Fruit fly (Drosophila melanogaster) whole organism, wandering third instar larva: ENCODE results near the gene lsn.
A peak's percentile ranks its signal among the peaks of the same experiment; 100 is the strongest.

Experiments
- Abd-B ChIP-seq: fragments of >200 bp; optimal IDR thresholded peaks from 2 replicates; lab custom pipeline; 2017; ENCODE audit warnings: missing biosample characterization, missing genetic modification characterization
- CG32264 ChIP-seq: fragments of 200-800 bp; sonication (Bioruptor generic); optimal IDR thresholded peaks from 2 replicates; lab custom pipeline; 2016; ENCODE audit warnings: missing biosample characterization, missing genetic modification characterization
- CG9705 ChIP-seq: fragments of 200-800 bp; sonication (Bioruptor generic); optimal IDR thresholded peaks from 2 replicates; lab custom pipeline; 2018; ENCODE audit warnings: missing biosample characterization, mild to moderate bottlenecking, missing genetic modification characterization
- CrebA ChIP-seq: fragments of 200-800 bp; sonication (Bioruptor generic); optimal IDR thresholded peaks from 2 replicates; lab custom pipeline; 2016; ENCODE audit warnings: missing biosample characterization, mild to moderate bottlenecking, missing genetic modification characterization, borderline replicate concordance
- Dfd ChIP-seq: fragments of >200 bp; optimal IDR thresholded peaks from 2 replicates; lab custom pipeline; 2017; ENCODE audit warnings: missing biosample characterization, missing genetic modification characterization
- GATAd ChIP-seq: sonication (Bioruptor generic); optimal IDR thresholded peaks from 2 replicates; lab custom pipeline; 2016; ENCODE audit warnings: missing biosample characterization, missing genetic modification characterization
- HLH106 ChIP-seq: fragments of 200-800 bp; optimal IDR thresholded peaks from 3 replicates; lab custom pipeline; 2019; ENCODE audit warnings: missing biosample characterization, mild to moderate bottlenecking, missing genetic modification characterization, moderate library complexity
- Hnf4 ChIP-seq: fragments of 200-800 bp; sonication (Bioruptor generic); optimal IDR thresholded peaks from 2 replicates; lab custom pipeline; 2016; ENCODE audit warnings: missing biosample characterization, mild to moderate bottlenecking, missing genetic modification characterization
- Hr78 ChIP-seq: fragments of >200 bp; optimal IDR thresholded peaks from 2 replicates; lab custom pipeline; 2017; ENCODE audit warnings: missing biosample characterization, missing genetic modification characterization
- Hr83 ChIP-seq: fragments of 200-300 bp; sonication (Bioruptor generic); optimal IDR thresholded peaks from 2 replicates; lab custom pipeline; 2016; ENCODE audit warnings: missing biosample characterization, mild to moderate bottlenecking, missing genetic modification characterization, moderate library complexity; ENCODE audit not compliant: poor library complexity, severe bottlenecking
- Jra ChIP-seq: sonication (Bioruptor generic); optimal IDR thresholded peaks from 2 replicates; lab custom pipeline; 2016; ENCODE audit warnings: missing biosample characterization, missing genetic modification characterization
- Mio ChIP-seq: sonication (Bioruptor generic); optimal IDR thresholded peaks from 2 replicates; lab custom pipeline; 2016; ENCODE audit warnings: missing biosample characterization, missing genetic modification characterization
- Myc ChIP-seq: fragments of >200 bp; optimal IDR thresholded peaks from 2 replicates; lab custom pipeline; 2017
- N ChIP-seq: fragments of >200 bp; optimal IDR thresholded peaks from 2 replicates; lab custom pipeline; 2018; ENCODE audit warnings: missing biosample characterization, missing external identifiers, missing genetic modification characterization
- OdsH ChIP-seq: fragments of 200-800 bp; sonication (Bioruptor generic); optimal IDR thresholded peaks from 2 replicates; lab custom pipeline; 2016; ENCODE audit warnings: missing biosample characterization, mild to moderate bottlenecking, missing genetic modification characterization
- Rel ChIP-seq, 2 experiments: fragments of 200-800 bp; sonication (Bioruptor generic) in 1 of 2; optimal IDR thresholded peaks; 2 replicates in 1 of 2; 3 replicates in 1 of 2; lab custom pipeline; 2016 to 2019; ENCODE audit warnings: mild to moderate bottlenecking in 2 of 2, missing biosample characterization in 2 of 2, missing genetic modification characterization in 2 of 2, moderate library complexity in 1 of 2
- Vsx2 ChIP-seq: fragments of 200-300, 225-300 bp; sonication (Bioruptor generic); optimal IDR thresholded peaks from 2 replicates; lab custom pipeline; 2018; ENCODE audit warnings: missing biosample characterization, missing genetic modification characterization; ENCODE audit not compliant: partially characterized antibody
- br ChIP-seq: fragments of 200-800 bp; sonication (Bioruptor generic); optimal IDR thresholded peaks from 2 replicates; lab custom pipeline; 2016; ENCODE audit warnings: missing biosample characterization, missing genetic modification characterization
- brk ChIP-seq: fragments of 200-800 bp; sonication (Bioruptor generic); optimal IDR thresholded peaks from 2 replicates; lab custom pipeline; 2016; ENCODE audit warnings: missing biosample characterization, mild to moderate bottlenecking, missing genetic modification characterization
- dl ChIP-seq, 2 experiments: fragments of 175-275, 200-275 bp in 1 of 2; fragments of 200-275 bp in 1 of 2; sonication (Bioruptor generic); optimal IDR thresholded peaks; lab custom pipeline; 2018; ENCODE audit warnings: mild to moderate bottlenecking in 2 of 2, missing biosample characterization in 2 of 2, missing genetic modification characterization in 2 of 2, moderate library complexity in 2 of 2; ENCODE audit not compliant: partially characterized antibody in 2 of 2, insufficient read depth in 1 of 2
- dmrt93B ChIP-seq: fragments of 200-800 bp; sonication (Bioruptor generic); optimal IDR thresholded peaks from 2 replicates; lab custom pipeline; 2018; ENCODE audit warnings: missing biosample characterization, mild to moderate bottlenecking, missing genetic modification characterization
- dsf ChIP-seq: sonication (Bioruptor generic); optimal IDR thresholded peaks from 2 replicates; lab custom pipeline; 2016; ENCODE audit warnings: missing biosample characterization, missing genetic modification characterization, borderline replicate concordance
- ey ChIP-seq: fragments of 200-800 bp; sonication (Bioruptor generic); optimal IDR thresholded peaks from 2 replicates; lab custom pipeline; 2016; ENCODE audit warnings: missing biosample characterization, missing genetic modification characterization
- foxo ChIP-seq, 2 experiments: fragments of 200-800 bp; sonication (Bioruptor generic); optimal IDR thresholded peaks; 2 replicates in 1 of 2; 3 replicates in 1 of 2; lab custom pipeline; 2016 to 2017; ENCODE audit warnings: missing biosample characterization in 2 of 2, missing genetic modification characterization in 2 of 2
- fru ChIP-seq: fragments of 200-800 bp; sonication (Bioruptor generic); optimal IDR thresholded peaks from 3 replicates; lab custom pipeline; 2016; ENCODE audit warnings: missing biosample characterization, mild to moderate bottlenecking, missing genetic modification characterization
- h ChIP-seq: fragments of 200-800 bp; sonication (Bioruptor generic); optimal IDR thresholded peaks from 3 replicates; lab custom pipeline; 2016; ENCODE audit warnings: missing biosample characterization, mild to moderate bottlenecking, missing genetic modification characterization
- jim ChIP-seq: fragments of 175-275, 200-325 bp; sonication (Bioruptor generic); optimal IDR thresholded peaks from 2 replicates; lab custom pipeline; 2016; ENCODE audit warnings: missing biosample characterization, mild to moderate bottlenecking, missing genetic modification characterization
- lola ChIP-seq: fragments of >200 bp; optimal IDR thresholded peaks from 2 replicates; lab custom pipeline; 2017; ENCODE audit warnings: missing biosample characterization, missing genetic modification characterization
- pan ChIP-seq: fragments of >200 bp; optimal IDR thresholded peaks from 2 replicates; lab custom pipeline; 2017
- psq ChIP-seq: fragments of 200-800 bp; sonication (Bioruptor generic); optimal IDR thresholded peaks from 3 replicates; lab custom pipeline; 2017; ENCODE audit warnings: missing biosample characterization, mild to moderate bottlenecking, missing genetic modification characterization, moderate library complexity
- rgr ChIP-seq: fragments of 200-800 bp; sonication (Bioruptor generic); optimal IDR thresholded peaks from 3 replicates; lab custom pipeline; 2016; ENCODE audit warnings: missing biosample characterization, mild to moderate bottlenecking, missing genetic modification characterization
- sage ChIP-seq: fragments of 200-800 bp; sonication (Bioruptor generic); optimal IDR thresholded peaks from 2 replicates; lab custom pipeline; 2016; ENCODE audit warnings: missing biosample characterization, mild to moderate bottlenecking, missing genetic modification characterization
- sv ChIP-seq: fragments of 200-800 bp; sonication (Bioruptor generic); optimal IDR thresholded peaks from 3 replicates; lab custom pipeline; 2016; ENCODE audit warnings: missing biosample characterization, missing genetic modification characterization
- tai ChIP-seq: sonication (Bioruptor generic); optimal IDR thresholded peaks from 2 replicates; lab custom pipeline; 2016; ENCODE audit warnings: missing biosample characterization, missing genetic modification characterization
- usp ChIP-seq: fragments of >200 bp; optimal IDR thresholded peaks from 2 replicates; lab custom pipeline; 2017; ENCODE audit warnings: missing biosample characterization, missing genetic modification characterization
- woc ChIP-seq: sonication (Bioruptor generic); optimal IDR thresholded peaks from 2 replicates; lab custom pipeline; 2016; ENCODE audit warnings: missing biosample characterization, mild to moderate bottlenecking, missing genetic modification characterization

The lsn gene

dm6 chr3R:21836201-21836504 is 28.8 kb upstream of the lsn start (continued):
- TF ChIP-seq sv (GFP tag; lab: Kevin White, UChicago) (no peak), jim (GFP tag; lab: Kevin White, UChicago) (no peak), foxo (GFP tag; optimal IDR thresholded peaks at IDR 0.05; lab: Kevin White, UChicago) (peak in 1 of 2 experiments; percentile 20), sage (GFP tag; lab: Kevin White, UChicago) (no peak), ey (GFP tag; lab: Kevin White, UChicago) (peak; percentile 26), dl (GFP tag; optimal IDR thresholded peaks at IDR 0.05; lab: Kevin White, UChicago; ENCODE audit: insufficient read depth in 1 of 2, partially characterized antibody in 2 of 2) (no peak), rgr (GFP tag; lab: Kevin White, UChicago) (no peak), OdsH (GFP tag; lab: Kevin White, UChicago) (no peak), Abd-B (no peak), Hnf4 (GFP tag; lab: Kevin White, UChicago) (no peak)

dm6 chr3R:21836614-21837013 is 28.4 kb upstream of the lsn start:
- TF ChIP-seq CG32264 (GFP tag; lab: Kevin White, UChicago): no peak
- no peak for TF ChIP-seq Rel (GFP tag; optimal IDR thresholded peaks at IDR 0.05; lab: Kevin White, UChicago)
- TF ChIP-seq Rel (tag; optimal IDR thresholded peaks at IDR 0.05; lab: Kevin White, UChicago): peak; percentile 50
- no peak for TF ChIP-seq GATAd (GFP tag; lab: Kevin White, UChicago)
- no peak for TF ChIP-seq dl (GFP tag; optimal IDR thresholded peaks at IDR 0.05; lab: Kevin White, UChicago; ENCODE audit: insufficient read depth in 1 of 2, partially characterized antibody in 2 of 2)
- no peak for TF ChIP-seq foxo (GFP tag; optimal IDR thresholded peaks at IDR 0.05; lab: Kevin White, UChicago)
- TF ChIP-seq psq (GFP tag; lab: Kevin White, UChicago): no peak
- TF ChIP-seq Hr83 (GFP tag; lab: Kevin White, UChicago): no peak

- TF ChIP-seq Hnf4 (GFP tag; lab: Kevin White, UChicago): no peak
- TF ChIP-seq fru (GFP tag; lab: Kevin White, UChicago): peak; percentile 77
- TF ChIP-seq CG32264 (GFP tag; lab: Kevin White, UChicago): peak; percentile 49
- TF ChIP-seq ey (GFP tag; lab: Kevin White, UChicago): no peak
- peak; percentile 48 for TF ChIP-seq jim (GFP tag; lab: Kevin White, UChicago)
- TF ChIP-seq CrebA (GFP tag; lab: Kevin White, UChicago): no peak
- TF ChIP-seq Mio (GFP tag; lab: Kevin White, UChicago): no peak
- TF ChIP-seq foxo (GFP tag; optimal IDR thresholded peaks at IDR 0.05; lab: Kevin White, UChicago): peak in 1 of 2 experiments; percentile 1
- peak; percentile 20 for TF ChIP-seq woc (GFP tag; lab: Kevin White, UChicago)
- TF ChIP-seq sage (GFP tag; lab: Kevin White, UChicago): peak; percentile 7
- TF ChIP-seq Rel (GFP tag; optimal IDR thresholded peaks at IDR 0.05; lab: Kevin White, UChicago): peak; percentile 12
- TF ChIP-seq Rel (tag; optimal IDR thresholded peaks at IDR 0.05; lab: Kevin White, UChicago): peak; percentile 20
- no peak for TF ChIP-seq Hr78 (GFP tag; lab: Kevin White, UChicago)
- peak; percentile 93 for TF ChIP-seq Dfd (GFP tag; lab: Kevin White, UChicago)
- TF ChIP-seq dmrt93B (GFP tag; lab: Kevin White, UChicago): peak; percentile 31
- peak; percentile 56 for TF ChIP-seq psq (GFP tag; lab: Kevin White, UChicago)
Measured at dm6 chr3R:21837069-21837977, 27.6 kb upstream of the lsn start.

dm6 chr3R:21838505-21838956 is 26.4 kb upstream of the lsn start:
- TF ChIP-seq sage (GFP tag; lab: Kevin White, UChicago) (peak; percentile 23), Myc (lab: Kevin White, UChicago) (no peak), CG9705 (peak; percentile 58), br (GFP tag; lab: Kevin White, UChicago) (peak; percentile 82), lola (GFP tag; lab: Kevin White, UChicago) (no peak), Hr83 (GFP tag; lab: Kevin White, UChicago) (no peak), fru (GFP tag; lab: Kevin White, UChicago) (peak; percentile 90), pan (lab: Kevin White, UChicago) (no peak), HLH106 (peak; percentile 79), CG32264 (GFP tag; lab: Kevin White, UChicago) (peak; percentile 29), Mio (GFP tag; lab: Kevin White, UChicago) (no peak), ey (GFP tag; lab: Kevin White, UChicago) (peak; percentile 88), Hr78 (GFP tag; lab: Kevin White, UChicago) (no peak), dsf (GFP tag; lab: Kevin White, UChicago) (peak; percentile 20), sv (GFP tag; lab: Kevin White, UChicago) (no peak), Vsx2 (no peak), psq (GFP tag; lab: Kevin White, UChicago) (peak; percentile 73), dl (GFP tag; optimal IDR thresholded peaks at IDR 0.05; lab: Kevin White, UChicago; ENCODE audit: insufficient read depth in 1 of 2, partially characterized antibody in 2 of 2) (no peak), Abd-B (no peak), rgr (GFP tag; lab: Kevin White, UChicago) (peak; percentile 83), dmrt93B (GFP tag; lab: Kevin White, UChicago) (peak; percentile 66), Dfd (GFP tag; lab: Kevin White, UChicago) (no peak), N (GFP tag; lab: Kevin White, UChicago) (no peak), usp (GFP tag; lab: Kevin White, UChicago) (no peak), Hnf4 (GFP tag; lab: Kevin White, UChicago) (peak; percentile 71), tai (GFP tag; lab: Kevin White, UChicago) (peak; percentile 78), Jra (GFP tag; lab: Kevin White, UChicago) (peak; percentile 73), h (GFP tag; lab: Kevin White, UChicago) (peak; percentile 85), brk (GFP tag; lab: Kevin White, UChicago) (no peak), jim (GFP tag; lab: Kevin White, UChicago) (no peak), OdsH (GFP tag; lab: Kevin White, UChicago) (peak; percentile 80), GATAd (GFP tag; lab: Kevin White, UChicago) (no peak), foxo (GFP tag; optimal IDR thresholded peaks at IDR 0.05; lab: Kevin White, UChicago) (peak; percentile 48 to 88)
